Fruit fly (Drosophila melanogaster) whole organism, embryonic: Measurements from ENCODE around the gene sa.

Experiments
- Aef1 ChIP-seq: fragments of 200-800 bp; sonication (Bioruptor generic); IDR thresholded peaks from 3 replicates; pipeline ENCODE4 v1.3.6; 2022; ENCODE audit warnings: missing biosample characterization, missing genetic modification characterization
- BtbVII ChIP-seq: fragments of 200-800 bp; sonication (Bioruptor generic); optimal IDR thresholded peaks from 3 replicates; lab custom pipeline; 2017; ENCODE audit warnings: missing biosample characterization, mild to moderate bottlenecking, missing genetic modification characterization
- CG10366 ChIP-seq: fragments of 200-800 bp; sonication (Bioruptor generic); IDR thresholded peaks from 2 replicates; pipeline ENCODE4 v1.3.6; 2022; ENCODE audit warnings: missing biosample characterization, missing genetic modification characterization
- CG11247 ChIP-seq: fragments of 200-800 bp; sonication (Bioruptor generic); IDR thresholded peaks from 2 replicates; pipeline ENCODE4 v1.3.6; 2022; ENCODE audit warnings: missing biosample characterization, missing genetic modification characterization
- CG11456 ChIP-seq: fragments of 200-800 bp; sonication (Bioruptor generic); IDR thresholded peaks from 3 replicates; pipeline ENCODE4 v1.3.6; 2022; ENCODE audit warnings: missing biosample characterization, missing genetic modification characterization
- CG12155 ChIP-seq: fragments of 200-800 bp; sonication (Bioruptor generic); optimal IDR thresholded peaks from 3 replicates; lab custom pipeline; 2016; ENCODE audit warnings: missing biosample characterization, missing genetic modification characterization
- CG12659 ChIP-seq: fragments of 200-800 bp; sonication (Bioruptor generic); optimal IDR thresholded peaks from 3 replicates; lab custom pipeline; 2017; ENCODE audit warnings: mild to moderate bottlenecking, missing biosample characterization, missing genetic modification reagents, missing genetic modification characterization
- CG15696 ChIP-seq: fragments of 200-800 bp; sonication (Bioruptor generic); optimal IDR thresholded peaks from 2 replicates; lab custom pipeline; 2019; ENCODE audit warnings: missing biosample characterization, mild to moderate bottlenecking, missing genetic modification characterization, moderate library complexity
- CG16779 ChIP-seq: fragments of 200-800 bp; sonication (Bioruptor generic); IDR thresholded peaks from 2 replicates; pipeline ENCODE4 v1.3.6; 2022; ENCODE audit warnings: missing biosample characterization, missing genetic modification characterization
- CG17802 ChIP-seq: fragments of 200-800 bp; sonication (Bioruptor generic); optimal IDR thresholded peaks from 2 replicates; lab custom pipeline; 2018; ENCODE audit warnings: missing biosample characterization, mild to moderate bottlenecking, missing genetic modification characterization, moderate library complexity
- CG2199 ChIP-seq: fragments of 200-800 bp; sonication (Bioruptor generic); IDR thresholded peaks from 3 replicates; pipeline ENCODE4 v1.3.6; 2022; ENCODE audit warnings: missing biosample characterization, missing genetic modification characterization
- CG34376 ChIP-seq: fragments of 200-800 bp; sonication (Bioruptor generic); optimal IDR thresholded peaks from 2 replicates; lab custom pipeline; 2018; ENCODE audit warnings: missing biosample characterization, mild to moderate bottlenecking, missing genetic modification characterization
- CG3726 ChIP-seq: fragments of 200-800 bp; sonication (Bioruptor generic); IDR thresholded peaks from 3 replicates; pipeline ENCODE4, ENCODE4 v1.3.6; 2022; ENCODE audit warnings: missing biosample characterization, missing genetic modification characterization
- CG4404 ChIP-seq: fragments of 200-800 bp; sonication (Bioruptor generic); IDR thresholded peaks from 2 replicates; pipeline ENCODE4 v1.3.6; 2022; ENCODE audit warnings: missing biosample characterization, missing genetic modification characterization
- CG4707 ChIP-seq: fragments of 200-800 bp; sonication (Bioruptor generic); optimal IDR thresholded peaks from 2 replicates; lab custom pipeline; 2018; ENCODE audit warnings: missing biosample characterization, mild to moderate bottlenecking, missing genetic modification characterization, moderate library complexity
- CG8281 ChIP-seq: fragments of 200-800 bp; sonication (Bioruptor generic); optimal IDR thresholded peaks from 2 replicates; lab custom pipeline; 2018; ENCODE audit warnings: missing biosample characterization, mild to moderate bottlenecking, missing genetic modification characterization, moderate library complexity
- CG9817 ChIP-seq: fragments of 200-800 bp; sonication (Bioruptor generic); optimal IDR thresholded peaks from 2 replicates; lab custom pipeline; 2018; ENCODE audit warnings: missing biosample characterization, mild to moderate bottlenecking, missing genetic modification characterization, moderate library complexity
- CrebB ChIP-seq: fragments of 200-800 bp; sonication (Bioruptor generic); optimal IDR thresholded peaks from 3 replicates; lab custom pipeline; 2018; ENCODE audit warnings: missing biosample characterization, mild to moderate bottlenecking, missing genetic modification characterization
- ERR ChIP-seq: fragments of 200-800 bp; sonication (Bioruptor generic); optimal IDR thresholded peaks from 2 replicates; lab custom pipeline; 2016; ENCODE audit warnings: missing biosample characterization, missing genetic modification characterization
- Gug ChIP-seq: fragments of 200-800 bp; sonication (Bioruptor generic); IDR thresholded peaks from 4 replicates; pipeline ENCODE4 v1.3.6; 2022; ENCODE audit warnings: missing biosample characterization, missing genetic modification characterization
- Hey ChIP-seq: fragments of 200-800 bp; sonication (Bioruptor generic); optimal IDR thresholded peaks from 3 replicates; lab custom pipeline; 2018; ENCODE audit warnings: missing biosample characterization, mild to moderate bottlenecking, missing genetic modification characterization
- Hr3 ChIP-seq: fragments of 200-800 bp; sonication (Bioruptor generic); optimal IDR thresholded peaks from 3 replicates; lab custom pipeline; 2016; ENCODE audit warnings: missing biosample characterization, missing genetic modification characterization
- Hr51 ChIP-seq, 2 experiments: fragments of 200-800 bp; sonication (Bioruptor generic); optimal IDR thresholded peaks; 2 replicates in 1 of 2; 3 replicates in 1 of 2; lab custom pipeline; 2016 to 2018; ENCODE audit warnings: missing biosample characterization in 2 of 2, missing genetic modification characterization in 2 of 2, mild to moderate bottlenecking in 1 of 2, moderate library complexity in 1 of 2
- Myb ChIP-seq: fragments of 200-800 bp; sonication (Bioruptor generic); optimal IDR thresholded peaks from 2 replicates; lab custom pipeline; 2016; ENCODE audit warnings: missing biosample characterization, missing genetic modification characterization
- Nf-YA ChIP-seq: fragments of 200-800 bp; sonication (Bioruptor generic); IDR thresholded peaks from 2 replicates; pipeline ENCODE4 v1.3.6; 2022; ENCODE audit warnings: missing biosample characterization, missing genetic modification characterization
- Oli ChIP-seq: fragments of 200-800 bp; sonication (Bioruptor generic); optimal IDR thresholded peaks from 2 replicates; lab custom pipeline; 2018; ENCODE audit warnings: missing biosample characterization, mild to moderate bottlenecking, missing genetic modification characterization, moderate library complexity
- Opbp ChIP-seq: fragments of 200-800 bp; sonication (Bioruptor generic); IDR thresholded peaks from 3 replicates; pipeline ENCODE4 v1.3.6; 2022; ENCODE audit warnings: missing biosample characterization, missing genetic modification characterization; ENCODE audit not compliant: partially characterized antibody
- Tbp ChIP-seq: fragments of >200 bp; optimal IDR thresholded peaks from 2 replicates; lab custom pipeline; 2018; ENCODE audit warnings: missing biosample characterization, missing genetic modification characterization
- Xbp1 ChIP-seq: fragments of 200-800 bp; sonication (Bioruptor generic); optimal IDR thresholded peaks from 3 replicates; lab custom pipeline; 2016; ENCODE audit warnings: missing biosample characterization, mild to moderate bottlenecking, missing genetic modification characterization
- ara ChIP-seq: fragments of 200-800 bp; sonication (Bioruptor generic); IDR thresholded peaks from 2 replicates; pipeline ENCODE4 v1.3.6; 2022; ENCODE audit warnings: missing biosample characterization, missing genetic modification characterization
- ato ChIP-seq: fragments of 200-800 bp; sonication (Bioruptor generic); IDR thresholded peaks from 2 replicates; pipeline ENCODE4 v1.3.6; 2022; ENCODE audit warnings: missing biosample characterization, missing genetic modification characterization; ENCODE audit not compliant: partially characterized antibody
- az2 ChIP-seq: fragments of 200-800 bp; sonication (Bioruptor generic); optimal IDR thresholded peaks from 3 replicates; lab custom pipeline; 2016; ENCODE audit warnings: missing biosample characterization, missing genetic modification characterization
- bowl ChIP-seq: fragments of 200-800 bp; sonication (Bioruptor generic); IDR thresholded peaks from 2 replicates; pipeline ENCODE4 v1.3.6; 2022; ENCODE audit warnings: missing biosample characterization, missing genetic modification characterization
- bsh ChIP-seq, 2 experiments: fragments of 200-800 bp; sonication (Bioruptor generic); optimal IDR thresholded peaks; 2 replicates each; lab custom pipeline; 2017 to 2018; ENCODE audit warnings: mild to moderate bottlenecking in 2 of 2, missing biosample characterization in 2 of 2, missing genetic modification characterization in 2 of 2, moderate library complexity in 1 of 2
- caup ChIP-seq: fragments of 200-800 bp; sonication (Bioruptor generic); optimal IDR thresholded peaks from 3 replicates; lab custom pipeline; 2017; ENCODE audit warnings: missing biosample characterization, mild to moderate bottlenecking, missing genetic modification characterization, moderate library complexity; ENCODE audit not compliant: severe bottlenecking
- ftz-f1 ChIP-seq: fragments of 200-800 bp; sonication (Bioruptor generic); optimal IDR thresholded peaks from 2 replicates; lab custom pipeline; 2016; ENCODE audit warnings: missing biosample characterization, missing genetic modification characterization
- gfzf ChIP-seq: fragments of 200-800 bp; sonication (Bioruptor generic); optimal IDR thresholded peaks from 2 replicates; lab custom pipeline; 2016; ENCODE audit warnings: missing biosample characterization, mild to moderate bottlenecking, missing genetic modification characterization, moderate library complexity
- grau ChIP-seq: fragments of 200-800 bp; optimal IDR thresholded peaks from 3 replicates; lab custom pipeline; 2019; ENCODE audit warnings: missing biosample characterization, mild to moderate bottlenecking, missing genetic modification characterization, moderate library complexity
- h ChIP-seq: fragments of >200 bp; optimal IDR thresholded peaks from 2 replicates; lab custom pipeline; 2017
- lilli ChIP-seq: fragments of 200-800 bp; sonication (Bioruptor generic); optimal IDR thresholded peaks from 3 replicates; lab custom pipeline; 2016; ENCODE audit warnings: missing biosample characterization, missing genetic modification characterization
- ranshi ChIP-seq: fragments of 200-800 bp; sonication (Bioruptor generic); IDR thresholded peaks from 2 replicates; pipeline ENCODE4 v1.3.6; 2022; ENCODE audit warnings: missing biosample characterization, missing genetic modification characterization
- run ChIP-seq: fragments of 200-800 bp; sonication (Bioruptor generic); optimal IDR thresholded peaks from 3 replicates; lab custom pipeline; 2018; ENCODE audit warnings: missing biosample characterization, mild to moderate bottlenecking, missing genetic modification characterization
- salm ChIP-seq: fragments of 200-800 bp; sonication (Bioruptor generic); optimal IDR thresholded peaks from 2 replicates; lab custom pipeline; 2018; ENCODE audit warnings: missing biosample characterization, mild to moderate bottlenecking, missing genetic modification characterization
- sc ChIP-seq, 3 experiments: fragments of >200 bp in 2 of 3; fragments of 200-800 bp in 1 of 3; sonication (Bioruptor generic) in 1 of 3; optimal IDR thresholded peaks; 2 replicates in 2 of 3; 3 replicates in 1 of 3; lab custom pipeline; 2017; ENCODE audit warnings: mild to moderate bottlenecking in 1 of 3, missing biosample characterization in 1 of 3, missing genetic modification characterization in 1 of 3, missing genetic modification reagents in 1 of 3
- tap ChIP-seq: fragments of 200-800 bp; optimal IDR thresholded peaks from 3 replicates; lab custom pipeline; 2019; ENCODE audit warnings: missing biosample characterization, mild to moderate bottlenecking, missing genetic modification characterization, moderate library complexity
- toy ChIP-seq: fragments of 200-800 bp; sonication (Bioruptor generic); IDR thresholded peaks from 2 replicates; pipeline ENCODE4 v1.3.6; 2022; ENCODE audit warnings: missing biosample characterization, missing genetic modification characterization
- twi ChIP-seq: fragments of 200-800 bp; optimal IDR thresholded peaks from 2 replicates; lab custom pipeline; 2019; ENCODE audit warnings: missing biosample characterization, mild to moderate bottlenecking, missing genetic modification characterization, moderate library complexity

The sa gene

dm6 chr3L:21433098-21433497 is 26.6 kb upstream of the sa start, which contains the start of the genes barc and Aef1 (continued):
- TF ChIP-seq CG11247 (GFP tag; lab: Robert Waterston, UW) (peak; percentile 77), twi (tag; lab: Kevin White, UChicago) (peak; percentile 83), Nf-YA (GFP tag; lab: Robert Waterston, UW) (0 out of 2 replicates have a peak, but pooled peaks have one; percentile 31), ftz-f1 (GFP tag; lab: Kevin White, UChicago) (peak; percentile 47), salm (tag; lab: Kevin White, UChicago) (peak; percentile 27), Tbp (GFP tag; lab: Kevin White, UChicago) (no peak), lilli (GFP tag; lab: Kevin White, UChicago) (peak; percentile 94), grau (tag; lab: Kevin White, UChicago) (peak; percentile 84), Oli (tag; lab: Kevin White, UChicago) (peak; percentile 84), CG4404 (peak; percentile 95), Myb (GFP tag; lab: Kevin White, UChicago) (peak; percentile 60), run (tag; lab: Kevin White, UChicago) (no peak), az2 (GFP tag; lab: Kevin White, UChicago) (peak; percentile 90), h (no peak), gfzf (peak; percentile 78), CG3726 (GFP tag; lab: Robert Waterston, UW) (peak; percentile 69; the same call in 2 of the 3 replicates), CG11456 (GFP tag; lab: Robert Waterston, UW) (peak; percentile 92), Hey (tag; lab: Kevin White, UChicago) (peak; percentile 47), ranshi (peak; percentile 90; the same call in 1 of the 2 replicates), ara (GFP tag; lab: Robert Waterston, UW) (peak; percentile 83), Hr51 (GFP tag; optimal IDR thresholded peaks at IDR 0.05; lab: Kevin White, UChicago) (peak; percentile 79 to 88), toy (GFP tag; lab: Robert Waterston, UW) (no peak), Gug (GFP tag; lab: Robert Waterston, UW) (peak; percentile 94), sc (optimal IDR thresholded peaks at IDR 0.05; lab: Kevin White, UChicago) (no peak), sc (GFP tag; optimal IDR thresholded peaks at IDR 0.05; lab: Kevin White, UChicago) (no peak), Hr3 (GFP tag; lab: Kevin White, UChicago) (peak; percentile 92), CG34376 (GFP tag; lab: Kevin White, UChicago) (peak; percentile 64), CG12155 (peak; percentile 87), ERR (GFP tag; lab: Kevin White, UChicago) (peak; percentile 67), Opbp (GFP tag; lab: Robert Waterston, UW) (peak; percentile 84), CG16779 (no peak), bowl (GFP tag; lab: Robert Waterston, UW) (no peak), CrebB (peak; percentile 59), CG2199 (GFP tag; lab: Robert Waterston, UW) (peak; percentile 25; the same call in 1 of the 3 replicates), bsh (GFP tag; optimal IDR thresholded peaks at IDR 0.05; lab: Kevin White, UChicago) (peak in 1 of 2 experiments; percentile 81), CG12659 (GFP tag; lab: Kevin White, UChicago) (peak; percentile 89), CG10366 (GFP tag; lab: Robert Waterston, UW) (peak; percentile 84), tap (peak; percentile 43), CG17802 (tag; lab: Kevin White, UChicago) (peak; percentile 55), CG8281 (tag; lab: Kevin White, UChicago) (peak; percentile 32), ato (peak; percentile 38; the same call in 1 of the 2 replicates), caup (GFP tag; lab: Kevin White, UChicago) (peak; percentile 74), Xbp1 (GFP tag; lab: Kevin White, UChicago) (peak; percentile 94), BtbVII (peak; percentile 6), CG9817 (peak; percentile 94), CG15696 (tag; lab: Kevin White, UChicago) (peak; percentile 91), Aef1 (GFP tag; lab: Robert Waterston, UW) (peak; percentile 98), CG4707 (no peak)
